Fruit fly (Drosophila melanogaster): ENCODE results near the gene CG15715.

The CG15715 gene

dm6 chr3L:15816714-15817113, 20.6 kb downstream of the CG15715 start, which contains the start of gene CkIIalpha-i1 (continued):
- TF ChIP-seq tll (GFP tag; optimal IDR thresholded peaks at IDR 0.05) (peak in 1 of 2 experiments; percentile 3), mld (GFP tag; IDR thresholded peaks at IDR 0.05; ENCODE audit: partially characterized antibody) (peak; percentile 99), ind (GFP tag; optimal IDR thresholded peaks at IDR 0.05) (no peak), Hand (GFP tag; optimal IDR thresholded peaks at IDR 0.05) (no peak), HLH4C (GFP tag; IDR thresholded peaks at IDR 0.05; ENCODE audit: partially characterized antibody) (peak; percentile 99), exex (tag; optimal IDR thresholded peaks at IDR 0.05) (no peak), Med (GFP tag) (peak; percentile 21), sna (GFP tag; IDR thresholded peaks at IDR 0.05; ENCODE audit: partially characterized antibody) (peak; percentile 98), danr (GFP tag; IDR thresholded peaks at IDR 0.05) (no peak), CG1603 (tag; optimal IDR thresholded peaks at IDR 0.05) (peak; percentile 26), E2f2 (GFP tag; IDR thresholded peaks at IDR 0.05) (peak; percentile 54), CG16813 (GFP tag; IDR thresholded peaks at IDR 0.05; ENCODE audit: partially characterized antibody) (peak; percentile 97), CG12391 (tag; optimal IDR thresholded peaks at IDR 0.05) (peak; percentile 36), CG42726 (GFP tag; IDR thresholded peaks at IDR 0.05; ENCODE audit: partially characterized antibody) (peak; percentile 75; the same call in 1 of the 2 replicates), Sox102F (GFP tag; optimal IDR thresholded peaks at IDR 0.05) (no peak), CG4730 (GFP tag; IDR thresholded peaks at IDR 0.05) (no peak), mam (GFP tag; optimal IDR thresholded peaks at IDR 0.05) (no peak), ro (GFP tag; IDR thresholded peaks at IDR 0.05) (no peak), CG13287 (GFP tag; IDR thresholded peaks at IDR 0.05; ENCODE audit: partially characterized antibody) (peak; percentile 98), CG7271 (tag; optimal IDR thresholded peaks at IDR 0.05) (no peak), nerfin-2 (GFP tag; IDR thresholded peaks at IDR 0.05; ENCODE audit: partially characterized antibody) (peak; percentile 100), Sry-δ (GFP tag; optimal IDR thresholded peaks at IDR 0.05) (peak; percentile 63), gcm2 (GFP tag; optimal IDR thresholded peaks at IDR 0.05) (no peak), CG10654 (GFP tag; optimal IDR thresholded peaks at IDR 0.05) (no peak), fd102C (GFP tag; optimal IDR thresholded peaks at IDR 0.05) (no peak), CG6689 (GFP tag; IDR thresholded peaks at IDR 0.05) (no peak), CG7745 (tag; optimal IDR thresholded peaks at IDR 0.05) (no peak), zen (tag; optimal IDR thresholded peaks at IDR 0.05) (peak; percentile 8), mirr (GFP tag; optimal IDR thresholded peaks at IDR 0.05) (no peak), Ptx1 (GFP tag; IDR thresholded peaks at IDR 0.05) (no peak), NC2α (GFP tag; optimal IDR thresholded peaks at IDR 0.05) (no peak), knrl (GFP tag; IDR thresholded peaks at IDR 0.05; ENCODE audit: partially characterized antibody) (peak; percentile 84), chinmo (GFP tag; IDR thresholded peaks at IDR 0.05; ENCODE audit: partially characterized antibody) (peak; percentile 87), CG6791 (GFP tag; IDR thresholded peaks at IDR 0.05; ENCODE audit: partially characterized antibody) (peak; percentile 99), cwo (GFP tag; optimal IDR thresholded peaks at IDR 0.05) (no peak), stwl (tag; optimal IDR thresholded peaks at IDR 0.05) (peak; percentile 89), Ets97D (GFP tag; optimal IDR thresholded peaks at IDR 0.05) (peak; percentile 3), Chrac-16 (GFP tag; optimal IDR thresholded peaks at IDR 0.05) (no peak), her (GFP tag; optimal IDR thresholded peaks at IDR 0.05) (no peak), amos (GFP tag; IDR thresholded peaks at IDR 0.05; ENCODE audit: partially characterized antibody) (peak; percentile 90), CG11247 (GFP tag; IDR thresholded peaks at IDR 0.05) (no peak), pum (GFP tag; optimal IDR thresholded peaks at IDR 0.05) (no peak), ato (GFP tag; IDR thresholded peaks at IDR 0.05; ENCODE audit: partially characterized antibody) (peak; percentile 99), fd96Cb (tag; optimal IDR thresholded peaks at IDR 0.05) (no peak), crol (GFP tag; IDR thresholded peaks at IDR 0.05) (no peak), Dll (GFP tag; IDR thresholded peaks at IDR 0.05; ENCODE audit: partially characterized antibody) (peak; percentile 96), BEAF-32 (GFP tag; optimal IDR thresholded peaks at IDR 0.05) (peak; percentile 80), tna (GFP tag; IDR thresholded peaks at IDR 0.05; ENCODE audit: partially characterized antibody) (peak; percentile 99), hbn (GFP tag; IDR thresholded peaks at IDR 0.05; ENCODE audit: partially characterized antibody) (peak; percentile 91)

Measured in whole organism, embryonic.